Worm (Caenorhabditis elegans): ENCODE results near the gene ZK686.5.

DNA sequence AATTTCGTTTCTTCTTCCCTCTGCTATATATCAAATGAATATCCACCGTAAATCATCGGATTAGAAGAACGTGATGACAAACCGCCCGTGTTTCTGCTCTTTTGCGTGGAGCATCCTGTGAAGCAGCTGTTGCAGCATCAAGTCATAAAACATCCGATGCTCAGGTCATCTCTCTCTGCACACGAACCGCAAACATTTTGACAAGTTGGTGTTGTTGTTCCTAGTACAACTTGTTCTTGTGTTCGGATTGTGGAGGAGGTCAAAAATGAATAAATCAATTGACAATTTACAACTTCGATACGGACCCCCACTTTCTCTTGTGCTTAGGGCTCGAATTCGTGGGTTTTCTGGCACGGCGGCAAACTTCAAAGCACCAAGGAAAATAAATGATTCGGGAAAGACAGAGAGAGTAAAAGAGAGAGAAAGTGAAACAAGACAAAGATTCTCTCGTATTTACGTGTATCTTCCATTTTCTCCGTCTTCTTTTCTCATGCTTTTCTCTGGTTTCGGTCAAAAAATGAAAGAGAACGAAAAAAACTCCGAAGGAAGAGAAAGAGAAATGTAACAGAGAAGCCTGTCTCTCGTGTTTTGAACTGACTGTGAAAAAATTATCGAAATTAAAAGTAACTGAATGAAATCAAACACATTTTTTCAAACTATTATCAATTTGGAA is 13.4 kb upstream of the ZK686.5 start:
- no peak for TF ChIP-seq F57C9.4 (tag; optimal IDR thresholded peaks at IDR 0.05)
- no peak for TF ChIP-seq hmg-1.2 (GFP tag; IDR thresholded peaks at IDR 0.05)
- TF ChIP-seq sea-2 (GFP tag; IDR thresholded peaks at IDR 0.05) = no peak
- TF ChIP-seq efl-1 (GFP tag; optimal IDR thresholded peaks at IDR 0.05) = no peak
- no peak for TF ChIP-seq nhr-120 (GFP tag; IDR thresholded peaks at IDR 0.05)
